Worm (Caenorhabditis elegans) whole organism, early embryonic: Measurements from ENCODE around the gene F58A3.3.

Source experiments
- ama-1 ChIP-seq: fragments of 150-350 bp; optimal IDR thresholded peaks from 2 replicates; lab custom pipeline; 2014
- ceh-36 ChIP-seq: sonication (generic microtip); optimal IDR thresholded peaks from 2 replicates; lab custom pipeline; 2016; ENCODE audit warnings: missing genetic modification characterization, inconsistent platforms, missing compliant biosample characterization
- tbx-37 ChIP-seq: fragments of 200-800 bp; sonication (Bioruptor generic); conservative IDR thresholded peaks from 2 replicates; pipeline ENCODE4 v1.3.6; 2022; ENCODE audit warnings: missing genetic modification reagents, missing genetic modification characterization, missing compliant biosample characterization

DNA sequence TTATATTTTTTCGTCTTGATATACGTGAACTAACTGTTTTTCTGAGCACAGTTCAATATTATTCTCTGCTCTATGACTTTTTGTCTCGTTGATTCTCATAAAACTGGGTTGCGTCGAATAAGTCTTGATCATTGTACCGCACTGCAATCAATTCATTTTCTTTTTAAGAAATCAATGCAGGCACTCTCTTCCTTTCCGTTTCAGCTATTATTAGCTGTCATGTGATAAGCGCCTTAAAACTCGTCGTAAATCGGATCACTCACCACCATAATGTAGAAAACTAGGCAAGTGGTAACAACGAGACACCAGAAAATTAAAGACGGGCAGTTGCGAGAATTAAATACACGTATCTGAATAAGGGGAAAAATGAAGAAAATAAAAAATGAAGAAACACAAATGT lies 5.0 kb upstream of the F58A3.3 start:
- no peak for TF ChIP-seq ama-1
- no peak for TF ChIP-seq ceh-36 (tag; lab: Kevin White, UChicago)
- TF ChIP-seq tbx-37 (GFP tag; lab: Robert Waterston, UW), result no peak
